Worm (Caenorhabditis elegans): ENCODE results near the gene sss-1.

DNA sequence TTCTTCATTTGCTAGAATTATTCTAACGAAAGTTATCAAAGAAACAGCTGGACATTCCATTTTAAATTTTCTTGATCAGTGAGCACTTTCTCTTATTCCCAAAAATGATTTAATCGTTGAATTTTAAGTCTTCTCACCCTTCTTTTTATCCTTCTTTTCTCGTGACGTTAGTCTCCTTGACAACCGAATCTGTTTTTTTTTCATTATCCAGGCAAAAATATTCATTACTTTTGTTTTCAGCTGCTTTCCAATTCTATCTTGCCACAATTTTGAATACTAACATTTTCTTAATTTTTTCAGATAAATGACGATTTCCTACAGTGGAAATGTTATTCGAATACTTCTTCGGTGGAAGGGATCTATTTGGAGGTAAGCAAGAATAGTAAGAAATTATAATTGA lies 10.1 kb upstream of the sss-1 start, which contains the start of gene best-13:
- TF ChIP-seq nhr-28 (tag; optimal IDR thresholded peaks at IDR 0.05), result no peak
- TF ChIP-seq nhr-11 (tag; optimal IDR thresholded peaks at IDR 0.05), result no peak
- no peak for TF ChIP-seq lin-35 (GFP tag; optimal IDR thresholded peaks at IDR 0.05)
- TF ChIP-seq unc-62 (GFP tag; optimal IDR thresholded peaks at IDR 0.05), result no peak
- no peak for TF ChIP-seq ces-1 (GFP tag; optimal IDR thresholded peaks at IDR 0.05)

Data from whole organism, L1 larva.